Worm (Caenorhabditis elegans) whole organism, L3 larva: ENCODE data around the gene romo-1.

Source experiments
- ama-1 ChIP-seq: fragments of 150-350 bp; optimal IDR thresholded peaks from 2 replicates; lab custom pipeline; 2018
- fkh-2 ChIP-seq: fragments of 150-350 bp; optimal IDR thresholded peaks from 2 replicates; lab custom pipeline; 2014; ENCODE audit warnings: missing biosample characterization, missing genetic modification reagents, missing genetic modification characterization
- jun-1 ChIP-seq: fragments of 150-350 bp; optimal IDR thresholded peaks from 2 replicates; lab custom pipeline; 2014; ENCODE audit warnings: missing biosample characterization, missing genetic modification reagents, missing genetic modification characterization
- lin-15B ChIP-seq: fragments of 150-350 bp; optimal IDR thresholded peaks from 2 replicates; lab custom pipeline; 2014; ENCODE audit warnings: missing biosample characterization, missing genetic modification characterization
- lin-39 ChIP-seq: fragments of 150-350 bp; optimal IDR thresholded peaks from 2 replicates; lab custom pipeline; 2018; ENCODE audit warnings: missing biosample characterization, missing genetic modification reagents, missing genetic modification characterization
- nhr-25 ChIP-seq: sonication (generic microtip); optimal IDR thresholded peaks from 2 replicates; lab custom pipeline; 2017; ENCODE audit warnings: missing biosample characterization, missing genetic modification characterization
- pqm-1 ChIP-seq: fragments of 150-350 bp; optimal IDR thresholded peaks from 2 replicates; lab custom pipeline; 2017; ENCODE audit warnings: missing biosample characterization, missing genetic modification characterization, inconsistent platforms
- snpc-4 ChIP-seq: fragments of 150-350 bp; optimal IDR thresholded peaks from 2 replicates; lab custom pipeline; 2014; ENCODE audit warnings: missing biosample characterization, missing genetic modification characterization

ce11 chrII:13230489-13231196, 7.1 kb downstream of the romo-1 start:
- no peak for TF ChIP-seq jun-1 (tag; lab: Kevin White, UChicago)
- no peak for TF ChIP-seq snpc-4 (tag; lab: Kevin White, UChicago)
- no peak for TF ChIP-seq nhr-25 (tag; lab: Kevin White, UChicago)
- no peak for TF ChIP-seq lin-39 (tag; lab: Kevin White, UChicago)
- TF ChIP-seq ama-1 (lab: Kevin White, UChicago), result no peak
- TF ChIP-seq fkh-2 (tag; lab: Kevin White, UChicago), result no peak
- TF ChIP-seq lin-15B (tag; lab: Kevin White, UChicago), result no peak
- TF ChIP-seq pqm-1 (tag; lab: Kevin White, UChicago), result no peak
